Worm (Caenorhabditis elegans) whole organism, L2 larva: ENCODE data around the gene csr-1.
A peak's percentile ranks its signal among the peaks of the same experiment; 100 is the strongest.

Experiments
- C34F6.9 ChIP-seq: fragments of 150-350 bp; optimal IDR thresholded peaks from 2 replicates; lab custom pipeline; 2014; ENCODE audit warnings: missing biosample characterization, missing genetic modification characterization
- F13H6.1 ChIP-seq: sonication (generic microtip); optimal IDR thresholded peaks from 2 replicates; lab custom pipeline; 2016; ENCODE audit warnings: missing genetic modification characterization, missing compliant biosample characterization
- R02D3.7 ChIP-seq: fragments of 150-350 bp; optimal IDR thresholded peaks from 2 replicates; lab custom pipeline; 2014; ENCODE audit warnings: missing biosample characterization, missing genetic modification characterization
- ZK546.5 ChIP-seq: sonication (generic microtip); optimal IDR thresholded peaks from 2 replicates; lab custom pipeline; 2017; ENCODE audit warnings: missing biosample characterization, missing genetic modification characterization
- aly-2 ChIP-seq: fragments of 150-350 bp; optimal IDR thresholded peaks from 2 replicates; lab custom pipeline; 2014; ENCODE audit warnings: missing biosample characterization, missing genetic modification characterization
- ama-1 ChIP-seq: fragments of 150-350 bp; optimal IDR thresholded peaks from 2 replicates; lab custom pipeline; 2018; ENCODE audit warnings: inconsistent platforms
- blmp-1 ChIP-seq: sonication (generic microtip); optimal IDR thresholded peaks from 2 replicates; lab custom pipeline; 2017; ENCODE audit warnings: missing genetic modification characterization, mild to moderate bottlenecking, missing compliant biosample characterization, antibody characterized with exemption, moderate library complexity; ENCODE audit not compliant: insufficient read depth
- ceh-16 ChIP-seq: fragments of 150-350 bp; optimal IDR thresholded peaks from 2 replicates; lab custom pipeline; 2014; ENCODE audit warnings: missing biosample characterization, missing genetic modification characterization
- ceh-82 ChIP-seq: fragments of 150-350 bp; optimal IDR thresholded peaks from 2 replicates; lab custom pipeline; 2014; ENCODE audit warnings: missing biosample characterization, missing genetic modification characterization
- crh-2 ChIP-seq: sonication (generic microtip); optimal IDR thresholded peaks from 2 replicates; lab custom pipeline; 2017; ENCODE audit warnings: missing biosample characterization, missing genetic modification characterization
- egl-27 ChIP-seq: sonication (generic microtip); optimal IDR thresholded peaks from 3 replicates; lab custom pipeline; 2017; ENCODE audit warnings: missing biosample characterization, missing genetic modification reagents, missing genetic modification characterization
- elt-1 ChIP-seq: fragments of 150-350 bp; optimal IDR thresholded peaks from 2 replicates; lab custom pipeline; 2014; ENCODE audit warnings: missing biosample characterization, missing genetic modification characterization
- elt-3 ChIP-seq: sonication (generic microtip); optimal IDR thresholded peaks from 2 replicates; lab custom pipeline; 2017; ENCODE audit warnings: missing biosample characterization, missing genetic modification characterization
- fos-1 ChIP-seq: fragments of 150-350 bp; optimal IDR thresholded peaks from 2 replicates; lab custom pipeline; 2014; ENCODE audit warnings: missing biosample characterization, missing genetic modification characterization
- gmeb-1 ChIP-seq: fragments of 150-350 bp; optimal IDR thresholded peaks from 2 replicates; lab custom pipeline; 2014; ENCODE audit warnings: missing biosample characterization, missing genetic modification characterization
- lin-11 ChIP-seq: fragments of 150-350 bp; sonication (generic microtip); optimal IDR thresholded peaks from 2 replicates; lab custom pipeline; 2014; ENCODE audit warnings: missing biosample characterization, missing genetic modification characterization, inconsistent platforms, mixed read lengths
- lin-13 ChIP-seq: fragments of 150-350 bp; optimal IDR thresholded peaks from 2 replicates; lab custom pipeline; 2014; ENCODE audit warnings: missing biosample characterization, missing genetic modification reagents, missing genetic modification characterization
- lsy-2 ChIP-seq, 2 experiments: fragments of 150-350 bp in 1 of 2; sonication (generic microtip) in 1 of 2; optimal IDR thresholded peaks; 2 replicates each; lab custom pipeline; 2014 to 2017; ENCODE audit warnings: missing biosample characterization in 2 of 2, missing genetic modification characterization in 2 of 2
- mab-5 ChIP-seq: fragments of 150-350 bp; optimal IDR thresholded peaks from 2 replicates; lab custom pipeline; 2014; ENCODE audit warnings: missing biosample characterization, missing genetic modification characterization
- nhr-10 ChIP-seq: sonication (generic microtip); optimal IDR thresholded peaks from 2 replicates; lab custom pipeline; 2017; ENCODE audit warnings: missing biosample characterization, missing genetic modification characterization
- nhr-11 ChIP-seq: fragments of 150-350 bp; optimal IDR thresholded peaks from 2 replicates; lab custom pipeline; 2014; ENCODE audit warnings: missing biosample characterization, missing genetic modification characterization
- nhr-12 ChIP-seq: fragments of 150-350 bp; optimal IDR thresholded peaks from 2 replicates; lab custom pipeline; 2014; ENCODE audit warnings: missing biosample characterization, missing genetic modification characterization
- nhr-129 ChIP-seq: fragments of 150-350 bp; optimal IDR thresholded peaks from 2 replicates; lab custom pipeline; 2014; ENCODE audit warnings: missing biosample characterization, missing genetic modification characterization
- nhr-23 ChIP-seq: fragments of 150-350 bp; optimal IDR thresholded peaks from 2 replicates; lab custom pipeline; 2014; ENCODE audit warnings: missing biosample characterization, missing genetic modification reagents, missing genetic modification characterization
- nhr-25 ChIP-seq: fragments of 150-350 bp; sonication (generic microtip); optimal IDR thresholded peaks from 3 replicates; lab custom pipeline; 2014; ENCODE audit warnings: missing biosample characterization, missing genetic modification characterization
- nhr-6 ChIP-seq: fragments of 150-350 bp; optimal IDR thresholded peaks from 2 replicates; lab custom pipeline; 2014; ENCODE audit warnings: missing biosample characterization, missing genetic modification characterization
- peb-1 ChIP-seq: fragments of 150-350 bp; optimal IDR thresholded peaks from 2 replicates; lab custom pipeline; 2014; ENCODE audit warnings: missing biosample characterization, missing genetic modification characterization
- sem-4 ChIP-seq: fragments of 150-350 bp; optimal IDR thresholded peaks from 2 replicates; lab custom pipeline; 2014; ENCODE audit warnings: missing biosample characterization, missing genetic modification reagents, missing genetic modification characterization
- skn-1 ChIP-seq: sonication (generic microtip); optimal IDR thresholded peaks from 2 replicates; lab custom pipeline; 2017; ENCODE audit warnings: missing biosample characterization, missing genetic modification characterization
- sma-9 ChIP-seq, 2 experiments: fragments of 150-350 bp in 1 of 2; sonication (generic microtip) in 1 of 2; optimal IDR thresholded peaks; 2 replicates each; lab custom pipeline; 2014 to 2016; ENCODE audit warnings: missing genetic modification characterization in 2 of 2, mild to moderate bottlenecking in 1 of 2, missing biosample characterization in 1 of 2, missing compliant biosample characterization in 1 of 2, missing genetic modification reagents in 1 of 2, moderate library complexity in 1 of 2
- unc-39 ChIP-seq: fragments of 150-350 bp; optimal IDR thresholded peaks from 2 replicates; lab custom pipeline; 2014; ENCODE audit warnings: missing biosample characterization, missing genetic modification characterization
- unc-55 ChIP-seq: fragments of 150-350 bp; sonication (generic microtip); optimal IDR thresholded peaks from 3 replicates; lab custom pipeline; 2014; ENCODE audit warnings: missing biosample characterization, missing genetic modification reagents, missing genetic modification characterization
- unc-62 ChIP-seq: fragments of 150-350 bp; optimal IDR thresholded peaks from 2 replicates; lab custom pipeline; 2014; ENCODE audit warnings: missing biosample characterization, missing genetic modification reagents, missing genetic modification characterization
- ztf-1 ChIP-seq: fragments of 200-800 bp; sonication (Bioruptor generic); conservative IDR thresholded peaks from 2 replicates; pipeline ENCODE4 v1.3.6; 2022; ENCODE audit warnings: missing genetic modification characterization, missing compliant biosample characterization
- ztf-4 ChIP-seq: fragments of 150-350 bp; optimal IDR thresholded peaks from 2 replicates; lab custom pipeline; 2014; ENCODE audit warnings: missing biosample characterization, missing genetic modification characterization

The csr-1 gene

DNA sequence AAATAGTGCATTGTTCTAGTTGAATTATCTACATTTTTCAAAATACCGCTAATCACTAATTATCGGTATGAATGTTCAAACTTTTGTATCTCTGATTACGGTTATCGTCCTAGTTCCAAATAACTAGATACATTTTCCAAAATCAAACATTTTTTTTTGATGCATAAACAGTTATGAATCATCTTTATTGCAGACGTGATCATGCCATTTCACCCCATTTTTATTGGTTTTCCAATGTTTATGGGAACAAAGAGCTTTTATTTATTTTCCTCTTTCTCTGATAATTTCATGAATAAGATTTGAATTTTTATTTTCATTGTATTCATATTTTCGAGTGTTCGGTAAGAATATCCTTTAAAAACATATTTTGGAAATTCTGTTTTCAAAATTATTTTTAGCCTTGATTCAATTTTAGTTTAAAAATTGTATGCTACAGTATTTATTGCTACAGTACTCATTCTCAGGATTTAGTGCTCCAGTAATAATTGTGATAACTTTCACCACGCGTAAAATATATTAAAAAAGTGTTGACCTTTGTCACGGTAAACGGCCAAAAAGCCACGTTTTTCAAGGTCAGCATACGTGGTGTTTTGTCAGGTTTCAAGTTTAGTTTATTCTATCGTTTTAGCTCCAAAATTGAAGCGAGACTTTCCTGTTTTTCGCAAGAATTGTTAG, at the start of gene csr-1:
Gene csr-1 (plus strand): TSS at position 625 of the 675 bp plus-strand sequence.
- TF ChIP-seq F13H6.1 (tag; lab: Kevin White, UChicago): no peak
- no peak for TF ChIP-seq ztf-1
- no peak for TF ChIP-seq ZK546.5 (tag; lab: Kevin White, UChicago)
- TF ChIP-seq elt-3 (tag; lab: Kevin White, UChicago): no peak
- no peak for TF ChIP-seq unc-39 (tag; lab: Kevin White, UChicago)
- no peak for TF ChIP-seq nhr-11 (tag; lab: Kevin White, UChicago)
- no peak for TF ChIP-seq C34F6.9 (tag; lab: Kevin White, UChicago)
- no peak for TF ChIP-seq egl-27 (tag; lab: Kevin White, UChicago)
- no peak for TF ChIP-seq sma-9 (GFP tag; optimal IDR thresholded peaks at IDR 0.05; lab: Kevin White, UChicago)
- no peak for TF ChIP-seq sma-9 (tag; optimal IDR thresholded peaks at IDR 0.05; lab: Kevin White, UChicago)
- no peak for TF ChIP-seq fos-1 (tag; lab: Kevin White, UChicago)
- no peak for TF ChIP-seq nhr-25 (tag; lab: Kevin White, UChicago)
- no peak for TF ChIP-seq nhr-10
- no peak for TF ChIP-seq nhr-23 (tag; lab: Kevin White, UChicago)
- no peak for TF ChIP-seq R02D3.7 (tag; lab: Kevin White, UChicago)

DNA sequence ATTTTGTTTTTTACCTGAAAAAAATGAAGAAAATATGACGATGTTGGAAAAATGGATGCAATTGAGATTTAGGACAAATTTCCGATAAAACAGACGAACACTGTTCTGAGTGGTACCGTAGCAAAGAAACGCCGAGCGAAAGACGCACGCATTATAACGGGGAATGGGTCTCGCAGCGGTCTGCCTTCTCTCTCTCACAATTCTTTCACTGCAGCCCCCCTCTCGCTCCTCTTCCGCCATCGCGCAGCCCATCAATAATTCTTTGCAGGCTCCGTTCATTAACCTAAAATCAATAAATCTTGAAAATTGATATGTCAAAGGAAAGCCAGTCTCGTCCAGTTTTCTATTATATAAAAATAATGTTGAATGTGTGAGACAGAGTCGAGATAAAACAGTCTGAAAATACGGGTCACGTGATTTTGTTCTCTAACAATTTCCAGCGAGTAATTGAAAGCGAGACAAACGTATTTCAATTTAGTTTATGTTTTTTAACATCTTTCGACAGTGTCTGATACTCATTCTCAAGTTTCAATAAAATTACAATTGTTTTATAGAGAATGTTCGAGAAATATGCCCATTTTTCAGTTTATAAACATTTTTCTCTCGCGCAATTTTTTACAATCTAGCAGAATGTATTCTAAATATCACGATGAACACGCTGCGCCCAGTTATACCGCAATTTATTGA, 47.5 kb upstream of the csr-1 start:
- TF ChIP-seq C34F6.9 (tag; lab: Kevin White, UChicago) (peak; percentile 42), peb-1 (tag; lab: Kevin White, UChicago) (no peak), nhr-11 (tag; lab: Kevin White, UChicago) (no peak), ama-1 (lab: Kevin White, UChicago) (peak; percentile 34), crh-2 (no peak), fos-1 (tag; lab: Kevin White, UChicago) (no peak), unc-55 (GFP tag; lab: Kevin White, UChicago) (peak; percentile 31), lsy-2 (tag; optimal IDR thresholded peaks at IDR 0.05; lab: Kevin White, UChicago) (peak in 1 of 2 experiments; percentile 57)

DNA sequence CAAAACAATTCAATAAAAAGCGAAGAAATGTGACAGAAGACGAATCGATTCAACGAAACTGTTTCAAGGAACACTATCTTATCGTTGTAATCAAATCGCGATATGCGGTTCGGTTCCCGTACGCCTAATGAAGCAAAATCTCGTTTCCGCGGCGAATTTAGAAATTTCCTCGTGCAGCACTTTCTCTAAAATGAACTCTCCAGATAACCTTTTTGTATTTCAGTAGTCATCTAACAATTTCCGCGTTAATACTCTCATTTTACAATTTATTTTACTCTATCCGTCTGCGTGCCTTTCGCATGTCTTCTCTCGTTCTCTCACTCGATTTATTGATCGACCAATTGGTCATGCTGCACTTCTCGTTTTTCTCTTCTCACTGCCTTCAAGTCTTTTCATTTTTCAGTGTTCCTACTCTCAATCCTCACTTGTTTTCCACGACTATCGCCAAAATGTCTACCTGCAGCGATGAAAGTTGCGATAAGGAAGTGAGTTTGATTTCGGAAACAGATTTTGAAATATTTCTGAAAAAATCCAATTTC, 46.8 kb upstream of the csr-1 start, which contains the start of the genes npp-27 and ntl-4:
Gene npp-27 (minus strand): TSS at position 51 of the 539 bp plus-strand sequence.
Gene ntl-4 (plus strand): TSS at position 379 of the 539 bp plus-strand sequence.
- TF ChIP-seq F13H6.1 (tag; lab: Kevin White, UChicago) (peak; percentile 13), aly-2 (no peak), nhr-25 (tag; lab: Kevin White, UChicago) (peak; percentile 3), nhr-6 (tag; lab: Kevin White, UChicago) (no peak), crh-2 (peak; percentile 50), sma-9 (GFP tag; optimal IDR thresholded peaks at IDR 0.05; lab: Kevin White, UChicago) (peak; percentile 26), sma-9 (tag; optimal IDR thresholded peaks at IDR 0.05; lab: Kevin White, UChicago) (no peak), nhr-129 (tag; lab: Kevin White, UChicago) (peak; percentile 30), skn-1 (tag; lab: Kevin White, UChicago) (no peak), lsy-2 (tag; optimal IDR thresholded peaks at IDR 0.05; lab: Kevin White, UChicago) (peak in 1 of 2 experiments; percentile 38), lin-13 (GFP tag; lab: Kevin White, UChicago) (peak; percentile 22), C34F6.9 (tag; lab: Kevin White, UChicago) (peak; percentile 72), unc-62 (GFP tag; lab: Kevin White, UChicago) (no peak), ztf-4 (tag; lab: Kevin White, UChicago) (peak; percentile 16), ama-1 (lab: Kevin White, UChicago) (peak; percentile 29), gmeb-1 (tag; lab: Kevin White, UChicago) (no peak), unc-55 (GFP tag; lab: Kevin White, UChicago) (peak; percentile 41), blmp-1 (tag; lab: Kevin White, UChicago) (no peak)

DNA sequence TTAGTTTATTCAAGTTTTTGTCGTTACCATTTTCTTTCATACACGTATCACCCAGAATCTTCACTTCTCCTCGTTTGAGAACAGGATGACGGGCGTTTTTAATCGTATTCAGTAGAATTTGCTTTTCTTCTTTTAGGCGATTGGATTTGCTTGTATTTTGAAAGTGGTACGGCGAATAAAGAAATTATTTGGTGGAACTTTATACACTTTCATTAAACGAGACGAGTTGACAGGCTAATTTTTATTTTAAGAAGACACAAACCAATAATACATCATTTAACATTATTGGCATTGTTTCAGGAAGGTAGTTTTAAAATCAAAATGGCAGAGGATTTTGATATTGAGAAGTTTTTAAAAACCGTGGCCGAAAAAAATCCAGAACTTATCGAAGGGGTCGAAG, 42.1 kb upstream of the csr-1 start, which contains the start of gene C49H3.4:
Gene C49H3.4 (plus strand): TSS at position 301 of the 400 bp plus-strand sequence.
- no peak for TF ChIP-seq nhr-23 (tag; lab: Kevin White, UChicago)
- TF ChIP-seq lin-11 (tag; lab: Kevin White, UChicago): no peak
- no peak for TF ChIP-seq sem-4 (tag; lab: Kevin White, UChicago)
- TF ChIP-seq nhr-6 (tag; lab: Kevin White, UChicago): no peak
- TF ChIP-seq peb-1 (tag; lab: Kevin White, UChicago): no peak
- TF ChIP-seq ZK546.5 (tag; lab: Kevin White, UChicago): no peak
- TF ChIP-seq ceh-16 (tag; lab: Kevin White, UChicago): no peak
- TF ChIP-seq nhr-25 (tag; lab: Kevin White, UChicago): no peak
- no peak for TF ChIP-seq nhr-12 (tag; lab: Kevin White, UChicago)
- no peak for TF ChIP-seq sma-9 (GFP tag; optimal IDR thresholded peaks at IDR 0.05; lab: Kevin White, UChicago)
- no peak for TF ChIP-seq sma-9 (tag; optimal IDR thresholded peaks at IDR 0.05; lab: Kevin White, UChicago)
- no peak for TF ChIP-seq egl-27 (tag; lab: Kevin White, UChicago)
- TF ChIP-seq nhr-129 (tag; lab: Kevin White, UChicago): no peak
- TF ChIP-seq ceh-82: no peak
- no peak for TF ChIP-seq ztf-4 (tag; lab: Kevin White, UChicago)
- no peak for TF ChIP-seq blmp-1 (tag; lab: Kevin White, UChicago)
- no peak for TF ChIP-seq lin-13 (GFP tag; lab: Kevin White, UChicago)
- TF ChIP-seq mab-5 (tag; lab: Kevin White, UChicago): no peak
- TF ChIP-seq C34F6.9 (tag; lab: Kevin White, UChicago): no peak
- no peak for TF ChIP-seq elt-1
